Worm (Caenorhabditis elegans) whole organism, young adult: ENCODE data around the gene gad-1.

ENCODE experiments used
- D2030.7 ChIP-seq: fragments of 200-800 bp; sonication (Bioruptor generic); IDR thresholded peaks from 2 replicates; pipeline ENCODE4 v1.3.6; 2022; ENCODE audit warnings: missing genetic modification reagents, missing genetic modification characterization, missing compliant biosample characterization
- F22D6.2 ChIP-seq: sonication (generic microtip); optimal IDR thresholded peaks from 2 replicates; lab custom pipeline; 2016; ENCODE audit warnings: mild to moderate bottlenecking, missing genetic modification characterization, missing compliant biosample characterization
- F33H1.4 ChIP-seq: fragments of 200-800 bp; sonication (Bioruptor generic); IDR thresholded peaks from 2 replicates; pipeline ENCODE4 v1.3.6; 2022; ENCODE audit warnings: missing genetic modification reagents, missing genetic modification characterization, missing compliant biosample characterization
- K11D2.4 ChIP-seq: fragments of 200-800 bp; sonication (Bioruptor generic); IDR thresholded peaks from 2 replicates; pipeline ENCODE4 v1.3.6; 2022; ENCODE audit warnings: missing genetic modification reagents, missing genetic modification characterization, missing compliant biosample characterization
- Y53G8AR.9 ChIP-seq: fragments of 200-800 bp; sonication (Bioruptor generic); conservative IDR thresholded peaks from 2 replicates; pipeline ENCODE4 v1.3.6; 2022; ENCODE audit warnings: missing genetic modification reagents, missing genetic modification characterization, missing compliant biosample characterization
- Y67H2A.10 ChIP-seq: fragments of 200-800 bp; sonication (Bioruptor generic); conservative IDR thresholded peaks from 2 replicates; pipeline ENCODE4 v1.3.6; 2022; ENCODE audit warnings: missing genetic modification reagents, missing genetic modification characterization, missing compliant biosample characterization
- Y95B8A.8 ChIP-seq: fragments of 200-800 bp; sonication (Bioruptor generic); IDR thresholded peaks from 2 replicates; pipeline ENCODE4 v1.3.6; 2022; ENCODE audit warnings: missing genetic modification reagents, missing genetic modification characterization, missing compliant biosample characterization
- ZK185.1 ChIP-seq: sonication (generic microtip); optimal IDR thresholded peaks from 2 replicates; lab custom pipeline; 2016; ENCODE audit warnings: mild to moderate bottlenecking, missing genetic modification characterization, missing compliant biosample characterization; ENCODE audit not compliant: poor library complexity, severe bottlenecking
- ama-1 ChIP-seq, 3 experiments: fragments of 150-350 bp in 1 of 3; sonication (generic microtip) in 2 of 3; optimal IDR thresholded peaks; 2 replicates each; lab custom pipeline; 2014 to 2018; ENCODE audit warnings: missing biosample characterization in 2 of 3, missing genetic modification characterization in 2 of 3, missing genetic modification reagents in 2 of 3
- athp-1 ChIP-seq: sonication (generic microtip); optimal IDR thresholded peaks from 2 replicates; lab custom pipeline; 2017; ENCODE audit warnings: mild to moderate bottlenecking, missing genetic modification characterization, missing compliant biosample characterization
- attf-5 ChIP-seq: fragments of 200-800 bp; sonication (Bioruptor generic); optimal IDR thresholded peaks from 2 replicates; lab custom pipeline; 2018; ENCODE audit warnings: mild to moderate bottlenecking, missing genetic modification characterization, missing compliant biosample characterization
- attf-6 ChIP-seq: fragments of 200-800 bp; sonication (Bioruptor generic); IDR thresholded peaks from 2 replicates; pipeline ENCODE4 v1.3.6; 2022; ENCODE audit warnings: missing genetic modification reagents, missing genetic modification characterization, missing compliant biosample characterization
- bed-1 ChIP-seq: fragments of 200-800 bp; sonication (Bioruptor generic); IDR thresholded peaks from 2 replicates; pipeline ENCODE4 v1.3.6; 2022; ENCODE audit warnings: missing genetic modification reagents, missing genetic modification characterization, missing compliant biosample characterization
- cebp-1 ChIP-seq, 2 experiments: fragments of 200-800 bp in 1 of 2; sonication (Bioruptor generic) in 1 of 2; sonication (generic microtip) in 1 of 2; IDR thresholded peaks in 1 of 2; optimal IDR thresholded peaks in 1 of 2; 2 replicates each; pipeline versions ENCODE4 v1.3.6 to Lab custom; 2017 to 2022; ENCODE audit warnings: missing compliant biosample characterization in 2 of 2, missing genetic modification characterization in 2 of 2, mild to moderate bottlenecking in 1 of 2, missing genetic modification reagents in 1 of 2, moderate library complexity in 1 of 2
- dox-1 ChIP-seq: fragments of 200-800 bp; sonication (Bioruptor generic); IDR thresholded peaks from 2 replicates; pipeline ENCODE4 v1.3.6; 2022; ENCODE audit warnings: missing genetic modification reagents, missing genetic modification characterization, missing compliant biosample characterization
- ekl-4 ChIP-seq: fragments of 200-800 bp; sonication (Bioruptor generic); IDR thresholded peaks from 2 replicates; pipeline ENCODE4 v1.3.6; 2022; ENCODE audit warnings: missing genetic modification reagents, missing genetic modification characterization, missing compliant biosample characterization
- fkh-3 ChIP-seq: sonication (generic microtip); optimal IDR thresholded peaks from 2 replicates; lab custom pipeline; 2016; ENCODE audit warnings: mild to moderate bottlenecking, missing genetic modification characterization, missing compliant biosample characterization
- gei-17 ChIP-seq: fragments of 200-800 bp; sonication (Bioruptor generic); optimal IDR thresholded peaks from 2 replicates; lab custom pipeline; 2018; ENCODE audit warnings: mild to moderate bottlenecking, missing genetic modification characterization, missing compliant biosample characterization
- hlh-26 ChIP-seq: fragments of 200-800 bp; sonication (Bioruptor generic); conservative IDR thresholded peaks from 2 replicates; pipeline ENCODE4 v1.3.6; 2022; ENCODE audit warnings: missing genetic modification reagents, missing genetic modification characterization, missing compliant biosample characterization
- hmg-1.2 ChIP-seq: fragments of 200-800 bp; sonication (Bioruptor generic); IDR thresholded peaks from 2 replicates; pipeline ENCODE4 v1.3.6; 2022; ENCODE audit warnings: missing genetic modification reagents, missing genetic modification characterization, missing compliant biosample characterization
- lin-54 ChIP-seq: fragments of 200-800 bp; sonication (Bioruptor generic); optimal IDR thresholded peaks from 2 replicates; lab custom pipeline; 2018; ENCODE audit warnings: mild to moderate bottlenecking, missing genetic modification characterization, missing compliant biosample characterization
- lsl-1 ChIP-seq: fragments of 200-800 bp; sonication (Bioruptor generic); optimal IDR thresholded peaks from 2 replicates; lab custom pipeline; 2018; ENCODE audit warnings: mild to moderate bottlenecking, missing genetic modification characterization, moderate library complexity, missing compliant biosample characterization
- madf-3 ChIP-seq: fragments of 200-800 bp; sonication (Bioruptor generic); IDR thresholded peaks from 2 replicates; pipeline ENCODE4 v1.3.6; 2022; ENCODE audit warnings: missing genetic modification reagents, missing genetic modification characterization, missing compliant biosample characterization
- madf-6 ChIP-seq: fragments of 200-800 bp; sonication (Bioruptor generic); IDR thresholded peaks from 2 replicates; pipeline ENCODE4 v1.3.6; 2022; ENCODE audit warnings: missing genetic modification reagents, missing genetic modification characterization, missing compliant biosample characterization
- madf-8 ChIP-seq: fragments of 200-800 bp; sonication (Bioruptor generic); conservative IDR thresholded peaks from 2 replicates; pipeline ENCODE4 v1.3.6; 2022; ENCODE audit warnings: missing genetic modification reagents, missing genetic modification characterization, missing compliant biosample characterization
- mcd-1 ChIP-seq: fragments of 200-800 bp; sonication (Bioruptor generic); IDR thresholded peaks from 2 replicates; pipeline ENCODE4 v1.3.6; 2022; ENCODE audit warnings: missing genetic modification reagents, missing genetic modification characterization, missing compliant biosample characterization
- nfyb-1 ChIP-seq: fragments of 200-800 bp; sonication (Bioruptor generic); IDR thresholded peaks from 2 replicates; pipeline ENCODE4 v1.3.6; 2022; ENCODE audit warnings: missing genetic modification reagents, missing genetic modification characterization, missing compliant biosample characterization
- nhr-179 ChIP-seq: sonication (generic microtip); optimal IDR thresholded peaks from 2 replicates; lab custom pipeline; 2016; ENCODE audit warnings: mild to moderate bottlenecking, missing genetic modification characterization, missing compliant biosample characterization
- nhr-80 ChIP-seq: sonication (generic microtip); optimal IDR thresholded peaks from 2 replicates; lab custom pipeline; 2016; ENCODE audit warnings: missing genetic modification characterization, missing compliant biosample characterization
- nhr-90 ChIP-seq: sonication (generic microtip); optimal IDR thresholded peaks from 2 replicates; lab custom pipeline; 2016; ENCODE audit warnings: missing genotype, mild to moderate bottlenecking, missing genetic modification characterization, missing compliant biosample characterization
- snpc-4 ChIP-seq, 5 experiments: fragments of 150-350 bp in 1 of 5; sonication (generic microtip) in 4 of 5; optimal IDR thresholded peaks; 2 replicates each; lab custom pipeline; 2014 to 2018; ENCODE audit warnings: missing genetic modification characterization in 5 of 5, missing biosample characterization in 3 of 5, antibody characterized with exemption in 2 of 5, mild to moderate bottlenecking in 2 of 5, missing compliant biosample characterization in 2 of 5, missing genotype in 2 of 5, moderate library complexity in 2 of 5, missing genetic modification reagents in 1 of 5
- unc-62 ChIP-seq: fragments of 150-350 bp; optimal IDR thresholded peaks from 2 replicates; lab custom pipeline; 2014; ENCODE audit warnings: missing biosample characterization, missing genetic modification reagents, missing genetic modification characterization
- ztf-6 ChIP-seq: fragments of 200-800 bp; sonication (Bioruptor generic); IDR thresholded peaks from 2 replicates; pipeline ENCODE4 v1.3.6; 2022; ENCODE audit warnings: missing genetic modification reagents, missing genetic modification characterization, missing compliant biosample characterization

gad-1 gene

DNA sequence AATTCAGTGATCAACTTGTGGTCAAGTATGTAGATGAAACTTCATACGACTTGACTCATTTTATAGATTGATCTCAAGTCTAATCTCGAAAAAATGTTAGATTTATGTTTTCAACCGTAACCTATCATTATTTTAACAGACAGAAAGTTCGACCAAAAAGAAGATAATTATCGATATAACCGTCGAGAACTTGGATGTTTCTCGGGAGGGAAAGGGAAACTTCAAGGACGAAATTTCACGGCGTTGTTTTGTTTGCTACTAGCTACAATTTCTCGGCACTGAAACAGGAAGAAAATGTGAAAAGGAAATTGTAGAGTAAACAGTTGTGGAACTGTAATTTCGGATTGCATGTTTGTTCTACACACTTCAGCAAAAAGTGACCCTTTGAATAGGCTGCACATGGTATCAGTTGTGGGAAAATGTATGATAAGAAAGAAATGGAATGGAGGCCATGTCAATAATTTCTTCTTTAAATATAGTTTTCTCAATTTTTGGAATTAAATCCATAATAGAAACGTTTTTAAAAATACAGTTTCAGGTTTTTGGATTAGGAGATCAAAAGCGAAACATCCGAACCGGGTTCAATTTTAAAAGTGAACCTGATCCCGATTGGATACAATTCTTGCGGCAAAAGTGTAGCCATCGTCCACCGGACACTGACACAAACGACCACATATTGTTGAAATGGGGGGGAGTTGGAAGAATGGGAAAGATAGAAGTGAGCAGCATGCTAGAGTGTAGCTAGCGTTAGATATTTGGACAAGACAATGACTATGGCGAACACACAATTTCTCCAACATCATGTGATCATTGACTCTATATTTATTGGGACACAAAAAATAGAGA lies 2.5 kb downstream of the gad-1 start:
- no peak for TF ChIP-seq cebp-1 (GFP tag; IDR thresholded peaks at IDR 0.05; lab: Robert Waterston, UW)
- peak; percentile 48 for TF ChIP-seq cebp-1 (tag; optimal IDR thresholded peaks at IDR 0.05; lab: Kevin White, UChicago)
- TF ChIP-seq F33H1.4 (GFP tag; lab: Robert Waterston, UW) = 0 out of 2 replicates have a peak, but pooled peaks have one; percentile 9
- TF ChIP-seq snpc-4 (GFP tag; optimal IDR thresholded peaks at IDR 0.05; lab: Kevin White, UChicago) = no peak
- peak in 1 of 4 experiments; percentile 1 for TF ChIP-seq snpc-4 (tag; optimal IDR thresholded peaks at IDR 0.05; lab: Kevin White, UChicago)
- TF ChIP-seq nfyb-1 = peak; percentile 52; the same call in 1 of the 2 replicates
- TF ChIP-seq ama-1 (optimal IDR thresholded peaks at IDR 0.05; lab: Kevin White, UChicago) = no peak
- TF ChIP-seq ama-1 (GFP tag; optimal IDR thresholded peaks at IDR 0.05; lab: Kevin White, UChicago) = peak in 1 of 2 experiments; percentile 8
- no peak for TF ChIP-seq gei-17 (GFP tag; lab: Kevin White, UChicago)
- no peak for TF ChIP-seq attf-5 (GFP tag; lab: Kevin White, UChicago)
- peak; percentile 71 for TF ChIP-seq nhr-80
- TF ChIP-seq, all 124 proteins: peak for 6

DNA sequence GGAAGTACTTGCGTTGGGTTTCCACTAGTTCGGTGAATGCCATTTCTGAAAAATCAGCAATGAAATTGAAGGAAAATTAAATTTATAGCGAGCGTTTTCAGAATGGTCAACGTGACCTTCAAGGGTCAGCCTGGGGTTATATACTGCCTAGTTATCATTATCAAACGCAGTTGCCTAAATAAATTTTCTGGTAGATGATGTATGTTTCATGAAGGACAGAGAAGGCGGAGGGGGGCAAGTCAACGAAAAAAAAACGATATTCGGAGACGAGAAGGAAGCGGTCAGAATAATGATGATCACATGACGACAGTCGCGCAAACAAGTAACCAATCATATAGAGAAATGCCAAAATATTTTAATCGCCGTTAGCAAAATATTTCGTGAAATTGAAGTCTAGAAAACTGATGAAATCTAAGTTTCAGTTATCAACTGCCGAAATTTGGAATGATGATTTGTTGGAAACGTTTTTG lies 3.4 kb downstream of the gad-1 start, which contains the start of gene alh-4:
Gene alh-4, minus strand, starts transcription at position 51 of the 470 bp plus-strand sequence.
- TF ChIP-seq unc-62 (GFP tag; lab: Kevin White, UChicago) (no peak), cebp-1 (GFP tag; IDR thresholded peaks at IDR 0.05; lab: Robert Waterston, UW) (no peak), cebp-1 (tag; optimal IDR thresholded peaks at IDR 0.05; lab: Kevin White, UChicago) (peak; percentile 17), hlh-26 (GFP tag; lab: Robert Waterston, UW) (no peak)
- TF ChIP-seq, all 124 proteins: peak for 1

DNA sequence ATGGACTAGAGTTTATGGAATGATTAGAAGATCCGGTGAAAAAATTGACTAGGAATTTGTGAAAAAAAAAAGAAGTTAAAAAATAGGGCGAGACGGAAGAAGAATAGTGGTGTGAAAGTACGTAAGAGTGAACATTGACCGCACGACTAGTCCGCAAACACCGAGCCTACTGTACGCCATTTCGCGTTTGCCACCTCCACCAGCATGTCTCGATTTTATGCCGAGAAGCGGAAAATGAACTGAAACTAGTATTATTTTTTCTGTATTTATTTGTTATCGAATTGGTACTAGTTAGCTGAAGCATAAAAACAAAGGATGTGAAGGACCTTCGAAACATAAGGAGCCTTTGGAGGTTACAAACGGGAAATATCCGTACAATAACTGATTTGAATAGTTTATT lies 5.9 kb downstream of the gad-1 start:
- TF ChIP-seq lsl-1 (GFP tag; lab: Kevin White, UChicago) = peak; percentile 53
- no peak for TF ChIP-seq bed-1 (GFP tag; lab: Robert Waterston, UW)
- TF ChIP-seq dox-1 = 0 out of 2 replicates have a peak, but pooled peaks have one; percentile 10
- TF ChIP-seq madf-6 (GFP tag; lab: Robert Waterston, UW) = peak; percentile 52; the same call in 1 of the 2 replicates
- TF ChIP-seq mcd-1 (GFP tag; lab: Robert Waterston, UW) = peak; percentile 39; the same call in 1 of the 2 replicates
- TF ChIP-seq cebp-1 (GFP tag; IDR thresholded peaks at IDR 0.05; lab: Robert Waterston, UW) = no peak
- peak; percentile 27 for TF ChIP-seq cebp-1 (tag; optimal IDR thresholded peaks at IDR 0.05; lab: Kevin White, UChicago)
- TF ChIP-seq madf-3 (GFP tag; lab: Robert Waterston, UW) = no peak
- no peak for TF ChIP-seq snpc-4 (GFP tag; optimal IDR thresholded peaks at IDR 0.05; lab: Kevin White, UChicago)
- TF ChIP-seq snpc-4 (tag; optimal IDR thresholded peaks at IDR 0.05; lab: Kevin White, UChicago) = peak in 1 of 4 experiments; percentile 5
- TF ChIP-seq F33H1.4 (GFP tag; lab: Robert Waterston, UW) = peak; percentile 37; the same call in 1 of the 2 replicates
- TF ChIP-seq ztf-6 (GFP tag; lab: Robert Waterston, UW) = peak; percentile 37; the same call in 1 of the 2 replicates
- TF ChIP-seq nhr-90 = no peak
- TF ChIP-seq ekl-4 = peak; percentile 24; the same call in 1 of the 2 replicates
- TF ChIP-seq D2030.7 (GFP tag; lab: Robert Waterston, UW) = peak; percentile 13; the same call in 1 of the 2 replicates
- TF ChIP-seq Y67H2A.10 (GFP tag; lab: Robert Waterston, UW) = no peak
- no peak for TF ChIP-seq attf-6 (GFP tag; lab: Robert Waterston, UW)
- TF ChIP-seq lin-54 (GFP tag; lab: Kevin White, UChicago) = peak; percentile 25
- TF ChIP-seq ama-1 (optimal IDR thresholded peaks at IDR 0.05; lab: Kevin White, UChicago) = peak; percentile 5
- TF ChIP-seq ama-1 (GFP tag; optimal IDR thresholded peaks at IDR 0.05; lab: Kevin White, UChicago) = no peak
- 0 out of 2 replicates have a peak, but pooled peaks have one; percentile 50 for TF ChIP-seq nfyb-1
- peak; percentile 16 for TF ChIP-seq nhr-80
- TF ChIP-seq athp-1 (tag; lab: Kevin White, UChicago) = no peak
- TF ChIP-seq F22D6.2 (tag; lab: Kevin White, UChicago) = no peak
- no peak for TF ChIP-seq nhr-179 (tag; lab: Kevin White, UChicago)
- peak; percentile 28; the same call in 1 of the 2 replicates for TF ChIP-seq hmg-1.2
- TF ChIP-seq fkh-3 (tag; lab: Kevin White, UChicago) = no peak
- peak; percentile 37; the same call in 1 of the 2 replicates for TF ChIP-seq K11D2.4 (GFP tag; lab: Robert Waterston, UW)
- TF ChIP-seq ZK185.1 (tag; lab: Kevin White, UChicago) = peak; percentile 19
- TF ChIP-seq Y95B8A.8 (GFP tag; lab: Robert Waterston, UW) = 0 out of 2 replicates have a peak, but pooled peaks have one; percentile 45
- TF ChIP-seq madf-8 = no peak
- TF ChIP-seq Y53G8AR.9 (GFP tag; lab: Robert Waterston, UW) = 0 out of 2 replicates have a peak, but pooled peaks have one; percentile 27
- TF ChIP-seq, all 124 proteins: peak for 19
